Worm (Caenorhabditis elegans): ENCODE data around the gene lips-11.

DNA sequence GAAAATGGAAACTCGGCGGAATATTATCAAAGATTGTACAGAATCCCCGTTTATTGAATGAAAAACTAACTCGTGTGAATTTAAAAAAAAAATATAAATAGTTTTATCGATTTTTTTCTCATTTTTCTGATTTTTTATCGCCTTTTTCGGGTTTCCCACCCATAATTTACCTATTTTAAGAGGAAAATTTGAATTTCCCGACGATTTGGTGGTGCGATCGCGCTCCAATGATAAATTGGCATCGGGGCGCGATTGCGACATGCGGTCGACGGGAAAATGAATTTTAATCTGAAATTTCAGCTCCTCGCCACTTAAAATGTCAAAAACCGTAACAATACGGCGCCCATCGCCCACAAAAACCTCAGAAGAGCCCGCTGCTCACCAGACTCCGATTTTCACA, 16.9 kb upstream of the lips-11 start, which contains the start of gene taf-6.1:
- TF ChIP-seq med-1 (GFP tag; optimal IDR thresholded peaks at IDR 0.05; ENCODE audit: insufficient read depth) (no peak), flt-1 (GFP tag; IDR thresholded peaks at IDR 0.05) (no peak)
